Worm (Caenorhabditis elegans) whole organism, mixed stage, embryonic: ENCODE measurements around the gene cat-4.

Experiments
- M03D4.4 ChIP-seq: sonication (generic microtip); optimal IDR thresholded peaks from 2 replicates; lab custom pipeline; 2017; ENCODE audit warnings: mild to moderate bottlenecking, missing genetic modification characterization, missing compliant biosample characterization
- bed-3 ChIP-seq: fragments of 200-800 bp; sonication (Bioruptor generic); optimal IDR thresholded peaks from 3 replicates; lab custom pipeline; 2018; ENCODE audit warnings: mild to moderate bottlenecking, missing genetic modification characterization, moderate library complexity, missing compliant biosample characterization
- blmp-1 ChIP-seq: fragments of 150-350 bp; optimal IDR thresholded peaks from 2 replicates; lab custom pipeline; 2014; ENCODE audit warnings: missing biosample characterization, missing genetic modification characterization
- ceh-39 ChIP-seq: fragments of 150-350 bp; optimal IDR thresholded peaks from 2 replicates; lab custom pipeline; 2014; ENCODE audit warnings: missing biosample characterization, missing genetic modification characterization
- ceh-43 ChIP-seq: fragments of 200-800 bp; sonication (Bioruptor generic); optimal IDR thresholded peaks from 2 replicates; lab custom pipeline; 2018; ENCODE audit warnings: mild to moderate bottlenecking, missing genetic modification characterization, moderate library complexity, missing compliant biosample characterization
- ces-1 ChIP-seq: fragments of 150-350 bp; optimal IDR thresholded peaks from 2 replicates; lab custom pipeline; 2014; ENCODE audit warnings: missing biosample characterization, missing genetic modification reagents, missing genetic modification characterization
- cnd-1 ChIP-seq: fragments of 200-800 bp; sonication (Bioruptor generic); optimal IDR thresholded peaks from 2 replicates; lab custom pipeline; 2018; ENCODE audit warnings: mild to moderate bottlenecking, missing genetic modification characterization, missing compliant biosample characterization
- elt-1 ChIP-seq: sonication (generic microtip); optimal IDR thresholded peaks from 2 replicates; lab custom pipeline; 2017; ENCODE audit warnings: missing genetic modification characterization, mild to moderate bottlenecking, missing compliant biosample characterization, antibody characterized with exemption, moderate library complexity, borderline replicate concordance; ENCODE audit not compliant: insufficient read depth
- elt-3 ChIP-seq: fragments of 150-350 bp; optimal IDR thresholded peaks from 2 replicates; lab custom pipeline; 2014; ENCODE audit warnings: missing biosample characterization, missing genetic modification characterization
- flh-1 ChIP-seq: fragments of 200-800 bp; sonication (Bioruptor generic); optimal IDR thresholded peaks from 2 replicates; lab custom pipeline; 2018; ENCODE audit warnings: mild to moderate bottlenecking, missing genetic modification characterization, moderate library complexity, missing compliant biosample characterization
- ham-2 ChIP-seq: fragments of 200-800 bp; sonication (Bioruptor generic); optimal IDR thresholded peaks from 2 replicates; lab custom pipeline; 2018; ENCODE audit warnings: mild to moderate bottlenecking, missing genetic modification characterization, missing compliant biosample characterization
- lin-13 ChIP-seq: fragments of 150-350 bp; optimal IDR thresholded peaks from 2 replicates; lab custom pipeline; 2014; ENCODE audit warnings: missing biosample characterization, missing genetic modification characterization
- lin-32 ChIP-seq: fragments of 200-800 bp; sonication (Bioruptor generic); optimal IDR thresholded peaks from 2 replicates; lab custom pipeline; 2018; ENCODE audit warnings: mild to moderate bottlenecking, missing genetic modification characterization, missing compliant biosample characterization
- lsy-2 ChIP-seq: fragments of 150-350 bp; optimal IDR thresholded peaks from 2 replicates; lab custom pipeline; 2014; ENCODE audit warnings: missing biosample characterization, missing genetic modification characterization
- mab-5 ChIP-seq: fragments of 150-350 bp; optimal IDR thresholded peaks from 2 replicates; lab custom pipeline; 2014; ENCODE audit warnings: missing biosample characterization, missing genetic modification characterization
- mep-1 ChIP-seq: fragments of 150-350 bp; optimal IDR thresholded peaks from 2 replicates; lab custom pipeline; 2017; ENCODE audit warnings: missing biosample characterization, missing genetic modification reagents, missing genetic modification characterization, inconsistent platforms
- mls-2 ChIP-seq: sonication (generic microtip); optimal IDR thresholded peaks from 2 replicates; lab custom pipeline; 2016; ENCODE audit warnings: mild to moderate bottlenecking, missing genetic modification characterization, moderate library complexity, missing compliant biosample characterization
- nhr-12 ChIP-seq: fragments of 150-350 bp; optimal IDR thresholded peaks from 2 replicates; lab custom pipeline; 2014; ENCODE audit warnings: missing biosample characterization, missing genetic modification characterization
- nhr-2 ChIP-seq: fragments of 150-350 bp; optimal IDR thresholded peaks from 2 replicates; lab custom pipeline; 2014; ENCODE audit warnings: missing biosample characterization, missing genetic modification characterization
- nhr-237 ChIP-seq: fragments of 150-350 bp; optimal IDR thresholded peaks from 2 replicates; lab custom pipeline; 2014; ENCODE audit warnings: missing biosample characterization, missing genetic modification characterization
- nhr-28 ChIP-seq: fragments of 150-350 bp; optimal IDR thresholded peaks from 2 replicates; lab custom pipeline; 2014; ENCODE audit warnings: missing biosample characterization, missing genetic modification characterization
- pha-4 ChIP-seq: fragments of 150-350 bp; optimal IDR thresholded peaks from 2 replicates; lab custom pipeline; 2018; ENCODE audit warnings: missing biosample characterization, missing genetic modification reagents, missing genetic modification characterization
- sem-2 ChIP-seq: fragments of 200-800 bp; sonication (Bioruptor generic); optimal IDR thresholded peaks from 2 replicates; lab custom pipeline; 2018; ENCODE audit warnings: mild to moderate bottlenecking, missing genetic modification characterization, missing compliant biosample characterization
- snpc-4 ChIP-seq: fragments of 150-350 bp; optimal IDR thresholded peaks from 2 replicates; lab custom pipeline; 2014; ENCODE audit warnings: missing biosample characterization, missing genetic modification characterization
- tbx-8 ChIP-seq: fragments of 200-800 bp; sonication (Bioruptor generic); optimal IDR thresholded peaks from 2 replicates; lab custom pipeline; 2018; ENCODE audit warnings: mild to moderate bottlenecking, missing genetic modification characterization, moderate library complexity, missing compliant biosample characterization
- unc-120 ChIP-seq: sonication (generic microtip); optimal IDR thresholded peaks from 2 replicates; lab custom pipeline; 2017; ENCODE audit warnings: missing genetic modification characterization, missing compliant biosample characterization; ENCODE audit not compliant: poor library complexity, severe bottlenecking
- unc-39 ChIP-seq: fragments of 150-350 bp; optimal IDR thresholded peaks from 2 replicates; lab custom pipeline; 2014; ENCODE audit warnings: missing biosample characterization, missing genetic modification characterization
- zip-8 ChIP-seq: fragments of 150-350 bp; optimal IDR thresholded peaks from 2 replicates; lab custom pipeline; 2014; ENCODE audit warnings: missing biosample characterization, missing genetic modification characterization

The cat-4 gene

DNA sequence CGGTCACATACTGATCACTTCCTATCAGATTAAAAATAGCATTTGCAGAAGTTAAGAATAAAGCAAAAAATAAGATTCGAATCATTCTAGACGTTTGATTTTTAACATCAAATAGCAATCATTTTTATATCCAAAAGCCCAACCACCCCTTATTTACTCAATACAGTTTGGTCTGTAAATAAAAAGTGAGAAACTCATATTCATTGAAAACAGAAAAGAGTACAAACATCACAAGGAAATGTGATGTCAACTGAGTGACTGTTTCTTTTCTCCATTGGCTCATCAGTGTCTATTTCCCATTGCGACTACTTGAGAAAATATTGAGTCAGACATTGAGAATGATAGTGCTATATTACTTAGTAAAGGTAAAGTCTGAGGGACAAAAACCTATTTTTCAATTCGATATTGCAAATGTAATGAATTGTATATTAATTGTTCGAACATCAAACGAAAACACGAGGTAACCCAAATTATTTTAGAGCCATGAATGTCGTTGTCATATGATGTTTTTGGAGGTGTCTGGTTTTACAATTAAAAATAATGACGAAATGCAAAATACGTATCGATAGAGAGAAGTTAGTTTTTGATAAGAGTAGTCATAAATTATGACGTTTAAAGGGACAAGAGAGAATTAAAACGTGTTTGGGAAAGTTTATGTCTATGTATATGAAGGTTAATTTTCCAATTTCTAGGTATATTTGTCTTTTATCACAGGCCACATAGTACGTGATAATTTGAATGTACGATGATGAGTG is 25.3 kb downstream of the cat-4 start, which contains the start of gene ttr-23:
TSS of gene ttr-23 (minus strand) at position 87 of the 755 bp plus-strand sequence.
- TF ChIP-seq unc-120 (tag; lab: Kevin White, UChicago): no peak
- TF ChIP-seq ceh-39 (tag; lab: Kevin White, UChicago): no peak
- no peak for TF ChIP-seq tbx-8 (GFP tag; lab: Kevin White, UChicago)
- no peak for TF ChIP-seq sem-2
- TF ChIP-seq snpc-4: no peak
- TF ChIP-seq ham-2: no peak
- TF ChIP-seq nhr-237 (tag; lab: Kevin White, UChicago): no peak

DNA sequence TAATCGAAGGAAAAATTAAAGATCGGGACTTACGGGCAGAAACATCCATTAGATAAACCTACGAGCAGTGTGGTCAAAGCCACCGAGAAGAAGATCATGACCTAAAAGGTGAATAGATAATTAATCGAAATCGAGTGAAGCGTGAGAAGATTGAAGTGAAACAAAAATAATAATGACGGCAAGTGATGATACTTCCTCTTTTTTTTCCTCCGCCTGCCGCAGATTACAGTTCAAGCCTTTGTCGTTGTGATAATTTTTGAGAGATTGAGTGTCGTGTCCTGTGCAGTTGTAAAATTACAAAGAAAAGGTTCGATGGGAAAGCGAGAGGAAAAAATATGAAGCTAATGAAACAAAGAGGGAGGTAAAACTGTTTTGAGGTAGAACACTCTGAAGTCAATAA is 27.8 kb downstream of the cat-4 start, which contains the start of gene T21C9.9:
TSS of gene T21C9.9 (minus strand) at position 101 of the 400 bp plus-strand sequence.
- TF ChIP-seq elt-1 (tag; lab: Kevin White, UChicago) (no peak), flh-1 (GFP tag; lab: Kevin White, UChicago) (no peak), nhr-237 (tag; lab: Kevin White, UChicago) (no peak), mls-2 (tag; lab: Kevin White, UChicago) (no peak), nhr-2 (tag; lab: Kevin White, UChicago) (no peak), nhr-28 (no peak), mep-1 (tag; lab: Kevin White, UChicago) (no peak), M03D4.4 (tag; lab: Kevin White, UChicago) (no peak), nhr-12 (tag; lab: Kevin White, UChicago) (no peak), ces-1 (GFP tag; lab: Kevin White, UChicago) (no peak), pha-4 (tag; lab: Kevin White, UChicago) (no peak)

DNA sequence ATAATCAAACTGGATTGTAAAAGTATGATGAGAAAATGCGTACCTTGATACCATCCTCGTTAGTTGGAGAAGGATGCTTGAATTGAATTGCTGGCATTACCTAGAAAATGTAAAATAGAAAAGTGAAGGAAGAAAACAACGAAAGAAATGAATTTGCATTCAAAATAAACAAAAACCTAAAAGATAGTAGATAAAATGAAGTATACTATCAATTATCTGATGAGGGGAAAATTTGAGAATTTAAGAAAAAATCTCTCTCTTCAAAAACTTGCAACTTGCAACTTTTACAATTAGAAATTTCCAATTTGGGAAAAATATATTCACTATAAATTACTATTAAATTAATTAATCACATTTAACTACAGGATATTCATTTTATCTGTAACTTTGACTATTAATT is 30.1 kb downstream of the cat-4 start, which contains the start of gene T21C9.11:
TSS of gene T21C9.11 (minus strand) at position 101 of the 400 bp plus-strand sequence.
- no peak for TF ChIP-seq nhr-12 (tag; lab: Kevin White, UChicago)
- TF ChIP-seq unc-39 (tag; lab: Kevin White, UChicago): no peak
- TF ChIP-seq snpc-4: no peak
- no peak for TF ChIP-seq mep-1 (tag; lab: Kevin White, UChicago)
- no peak for TF ChIP-seq nhr-2 (tag; lab: Kevin White, UChicago)
- TF ChIP-seq nhr-237 (tag; lab: Kevin White, UChicago): no peak

ce11 chrV:10597234-10597633 is 32.6 kb downstream of the cat-4 start, which contains the start of gene T21C9.13:
Gene T21C9.13 (plus strand): TSS chrV:10597266.
- no peak for TF ChIP-seq zip-8 (tag; lab: Kevin White, UChicago)
- no peak for TF ChIP-seq mep-1 (tag; lab: Kevin White, UChicago)
- TF ChIP-seq bed-3 (GFP tag; lab: Kevin White, UChicago): no peak
- no peak for TF ChIP-seq lin-13 (tag; lab: Kevin White, UChicago)

- no peak for TF ChIP-seq ceh-43 (GFP tag; lab: Kevin White, UChicago)
- no peak for TF ChIP-seq elt-3 (tag; lab: Kevin White, UChicago)
- TF ChIP-seq lsy-2: no peak
- no peak for TF ChIP-seq lin-32
- TF ChIP-seq zip-8 (tag; lab: Kevin White, UChicago): peak; percentile 36
- TF ChIP-seq cnd-1 (tag; lab: Kevin White, UChicago): no peak
These were observed 34.0 kb downstream of the cat-4 start, which contains the start of gene scpl-4 for ce11 chrV:10598670-10599154. Gene scpl-4 (plus strand): TSS chrV:10599104.

DNA sequence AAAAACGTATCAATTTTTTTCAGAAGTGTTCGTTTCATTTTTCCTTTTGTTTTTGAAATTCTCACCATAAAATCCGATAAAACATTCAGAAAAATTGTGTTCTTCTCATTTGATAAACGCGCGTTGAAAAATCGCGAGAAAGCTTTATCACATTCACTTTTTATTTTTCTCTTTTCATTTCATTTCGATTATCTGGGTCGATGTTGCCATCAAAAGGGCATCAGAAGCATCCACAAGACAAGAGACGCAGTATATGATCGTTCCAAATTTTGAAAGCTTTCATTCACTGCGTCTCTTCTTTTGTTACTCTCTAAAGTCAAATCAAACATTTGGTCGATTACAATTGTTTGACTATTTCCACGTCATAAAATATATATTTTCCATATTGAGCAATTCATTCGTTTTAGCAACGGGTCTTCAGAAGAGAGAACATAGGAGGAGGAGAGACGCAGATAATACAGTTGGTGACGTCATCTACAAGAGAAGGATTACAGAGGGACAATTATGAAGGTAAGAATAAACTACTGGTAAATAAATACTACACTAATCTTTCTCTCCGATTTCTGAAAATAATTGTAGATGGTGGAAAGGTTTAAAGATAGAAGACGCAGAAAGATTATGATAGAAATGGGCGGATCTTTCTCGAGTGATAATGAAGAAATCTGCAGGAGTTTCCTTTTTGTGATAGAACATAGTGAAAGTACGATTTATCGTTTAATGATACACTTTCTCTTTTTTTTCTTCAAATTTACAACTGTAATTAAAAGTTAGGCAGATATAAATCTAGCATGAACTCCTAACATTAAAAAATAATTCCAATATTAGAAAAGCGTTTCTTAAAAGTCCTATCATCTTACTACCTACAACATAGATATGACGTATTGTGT is 37.6 kb downstream of the cat-4 start, which contains the start of gene H27A22.1:
TSS of gene H27A22.1 (plus strand) at position 505 of the 887 bp plus-strand sequence.
- TF ChIP-seq mab-5 (no peak), nhr-2 (tag; lab: Kevin White, UChicago) (peak; percentile 6), blmp-1 (tag; lab: Kevin White, UChicago) (peak; percentile 32), zip-8 (tag; lab: Kevin White, UChicago) (peak; percentile 60)
